Fruit fly (Drosophila melanogaster) whole organism, embryonic: Measurements from ENCODE around the gene CG8509.

Source experiments
- Blimp-1 ChIP-seq: fragments of 200-800 bp; sonication (Bioruptor generic); optimal IDR thresholded peaks from 3 replicates; lab custom pipeline; 2018; ENCODE audit warnings: missing biosample characterization, missing genetic modification characterization, mild to moderate bottlenecking, moderate library complexity, missing genetic modification reagents
- CG12391 ChIP-seq: fragments of 200-800 bp; sonication (Bioruptor generic); optimal IDR thresholded peaks from 3 replicates; lab custom pipeline; 2018; ENCODE audit warnings: missing biosample characterization, mild to moderate bottlenecking, missing genetic modification characterization, moderate library complexity
- CG12942 ChIP-seq: fragments of 200-800 bp; sonication (Bioruptor generic); optimal IDR thresholded peaks from 3 replicates; lab custom pipeline; 2016; ENCODE audit warnings: missing biosample characterization, missing genetic modification characterization
- CG13123 ChIP-seq: fragments of 200-800 bp; sonication (Bioruptor generic); optimal IDR thresholded peaks from 2 replicates; lab custom pipeline; 2016; ENCODE audit warnings: missing biosample characterization, missing genetic modification characterization
- CG14860 ChIP-seq: fragments of 200-800 bp; sonication (Bioruptor generic); IDR thresholded peaks from 3 replicates; pipeline ENCODE4 v1.3.6; 2022; ENCODE audit warnings: missing biosample characterization, missing genetic modification characterization; ENCODE audit not compliant: partially characterized antibody
- CG17568 ChIP-seq: fragments of 200-800 bp; sonication (Bioruptor generic); optimal IDR thresholded peaks from 2 replicates; lab custom pipeline; 2018; ENCODE audit warnings: missing biosample characterization, mild to moderate bottlenecking, missing genetic modification characterization, moderate library complexity
- CG17829 ChIP-seq: fragments of 200-800 bp; optimal IDR thresholded peaks from 2 replicates; lab custom pipeline; 2019; ENCODE audit warnings: missing biosample characterization, mild to moderate bottlenecking, missing genetic modification characterization, moderate library complexity
- CG18599 ChIP-seq: fragments of 200-800 bp; sonication (Bioruptor generic); optimal IDR thresholded peaks from 3 replicates; lab custom pipeline; 2017; ENCODE audit warnings: missing biosample characterization, missing genetic modification characterization, mild to moderate bottlenecking, moderate library complexity, missing genetic modification reagents
- CG2678 ChIP-seq: fragments of 200-800 bp; sonication (Bioruptor generic); optimal IDR thresholded peaks from 3 replicates; lab custom pipeline; 2019; ENCODE audit warnings: missing biosample characterization, mild to moderate bottlenecking, missing genetic modification characterization, moderate library complexity
- CG31441 ChIP-seq: fragments of 200-800 bp; sonication (Bioruptor generic); IDR thresholded peaks from 2 replicates; pipeline ENCODE4 v1.3.6; 2022; ENCODE audit warnings: missing biosample characterization, missing genetic modification characterization
- CG33213 ChIP-seq: fragments of 200-800 bp; sonication (Bioruptor generic); optimal IDR thresholded peaks from 3 replicates; lab custom pipeline; 2016; ENCODE audit warnings: missing biosample characterization, missing genetic modification characterization
- CG3838 ChIP-seq: fragments of 200-800 bp; sonication (Bioruptor generic); optimal IDR thresholded peaks from 3 replicates; lab custom pipeline; 2016; ENCODE audit warnings: missing biosample characterization, missing genetic modification characterization
- CG3995 ChIP-seq: fragments of 200-800 bp; sonication (Bioruptor generic); optimal IDR thresholded peaks from 3 replicates; lab custom pipeline; 2016; ENCODE audit warnings: missing biosample characterization, missing genetic modification characterization
- CG4282 ChIP-seq: fragments of 200-800 bp; sonication (Bioruptor generic); optimal IDR thresholded peaks from 2 replicates; lab custom pipeline; 2016; ENCODE audit warnings: missing biosample characterization, missing genetic modification characterization
- CG8281 ChIP-seq: fragments of 200-800 bp; sonication (Bioruptor generic); optimal IDR thresholded peaks from 2 replicates; lab custom pipeline; 2018; ENCODE audit warnings: missing biosample characterization, mild to moderate bottlenecking, missing genetic modification characterization, moderate library complexity
- CG9932 ChIP-seq: fragments of 200-800 bp; sonication (Bioruptor generic); IDR thresholded peaks from 2 replicates; pipeline ENCODE4 v1.3.6; 2022; ENCODE audit warnings: missing biosample characterization, missing genetic modification characterization
- CrebB ChIP-seq: fragments of 200-800 bp; sonication (Bioruptor generic); optimal IDR thresholded peaks from 3 replicates; lab custom pipeline; 2018; ENCODE audit warnings: missing biosample characterization, mild to moderate bottlenecking, missing genetic modification characterization
- Dfd ChIP-seq, 2 experiments: fragments of >200 bp; optimal IDR thresholded peaks; 2 replicates each; lab custom pipeline; 2017; ENCODE audit warnings: missing biosample characterization in 2 of 2, missing genetic modification characterization in 2 of 2
- Doc3 ChIP-seq: fragments of 200-800 bp; sonication (Bioruptor generic); IDR thresholded peaks from 3 replicates; pipeline ENCODE4 v1.3.6; 2022; ENCODE audit warnings: missing biosample characterization, missing genetic modification characterization; ENCODE audit not compliant: partially characterized antibody
- Fer1 ChIP-seq: fragments of 200-800 bp; sonication (Bioruptor generic); optimal IDR thresholded peaks from 2 replicates; lab custom pipeline; 2017; ENCODE audit warnings: missing biosample characterization, mild to moderate bottlenecking, missing genetic modification characterization
- GATAe ChIP-seq: fragments of 200-800 bp; sonication (Bioruptor generic); conservative IDR thresholded peaks from 2 replicates; pipeline ENCODE4 v1.3.6; 2022; ENCODE audit warnings: missing biosample characterization, missing genetic modification characterization
- H15 ChIP-seq: fragments of 200-800 bp; sonication (Bioruptor generic); IDR thresholded peaks from 3 replicates; pipeline ENCODE4 v1.3.6; 2022; ENCODE audit warnings: missing biosample characterization, missing genetic modification characterization
- Oli ChIP-seq: fragments of 200-800 bp; sonication (Bioruptor generic); optimal IDR thresholded peaks from 2 replicates; lab custom pipeline; 2018; ENCODE audit warnings: missing biosample characterization, mild to moderate bottlenecking, missing genetic modification characterization, moderate library complexity
- Opbp ChIP-seq: fragments of 200-800 bp; sonication (Bioruptor generic); IDR thresholded peaks from 3 replicates; pipeline ENCODE4 v1.3.6; 2022; ENCODE audit warnings: missing biosample characterization, missing genetic modification characterization; ENCODE audit not compliant: partially characterized antibody
- Optix ChIP-seq: fragments of 200-800 bp; sonication (Bioruptor generic); IDR thresholded peaks from 3 replicates; pipeline ENCODE4 v1.3.6; 2022; ENCODE audit warnings: missing biosample characterization, missing genetic modification characterization
- Rx ChIP-seq: fragments of 200-800 bp; sonication (Bioruptor generic); IDR thresholded peaks from 2 replicates; pipeline ENCODE4 v1.3.6; 2022; ENCODE audit warnings: missing biosample characterization, missing genetic modification characterization
- TFAM ChIP-seq: fragments of 200-800 bp; sonication (Bioruptor generic); optimal IDR thresholded peaks from 2 replicates; lab custom pipeline; 2017; ENCODE audit warnings: missing biosample characterization, missing genetic modification characterization, inconsistent platforms
- Tbp ChIP-seq: fragments of >200 bp; optimal IDR thresholded peaks from 2 replicates; lab custom pipeline; 2018; ENCODE audit warnings: missing biosample characterization, missing genetic modification characterization
- YL-1 ChIP-seq: fragments of 200-800 bp; sonication (Bioruptor generic); optimal IDR thresholded peaks from 3 replicates; lab custom pipeline; 2017; ENCODE audit warnings: missing biosample characterization, mild to moderate bottlenecking, missing genetic modification characterization
- bcd ChIP-seq: fragments of 200-800 bp; sonication (Bioruptor generic); optimal IDR thresholded peaks from 2 replicates; lab custom pipeline; 2017; ENCODE audit warnings: missing biosample characterization, mild to moderate bottlenecking, missing genetic modification characterization
- br ChIP-seq: fragments of >200 bp; optimal IDR thresholded peaks from 2 replicates; lab custom pipeline; 2017
- bsh ChIP-seq, 2 experiments: fragments of 200-800 bp; sonication (Bioruptor generic); optimal IDR thresholded peaks; 2 replicates each; lab custom pipeline; 2017 to 2018; ENCODE audit warnings: mild to moderate bottlenecking in 2 of 2, missing biosample characterization in 2 of 2, missing genetic modification characterization in 2 of 2, moderate library complexity in 1 of 2
- croc ChIP-seq: fragments of 200-800 bp; sonication (Bioruptor generic); conservative IDR thresholded peaks from 3 replicates; pipeline ENCODE4 v1.3.6; 2022; ENCODE audit warnings: missing biosample characterization, missing genetic modification characterization
- dm ChIP-seq: fragments of 200-800 bp; sonication (Bioruptor generic); optimal IDR thresholded peaks from 3 replicates; lab custom pipeline; 2016; ENCODE audit warnings: missing biosample characterization, missing genetic modification characterization
- dmrt11E ChIP-seq: fragments of 200-800 bp; sonication (Bioruptor generic); optimal IDR thresholded peaks from 3 replicates; lab custom pipeline; 2018; ENCODE audit warnings: missing biosample characterization, mild to moderate bottlenecking, missing genetic modification characterization, moderate library complexity
- dmrt99B ChIP-seq: fragments of 200-800 bp; sonication (Bioruptor generic); optimal IDR thresholded peaks from 2 replicates; lab custom pipeline; 2018; ENCODE audit warnings: missing biosample characterization, mild to moderate bottlenecking, missing genetic modification characterization, moderate library complexity
- ems ChIP-seq: fragments of 200-800 bp; sonication (Bioruptor generic); optimal IDR thresholded peaks from 3 replicates; lab custom pipeline; 2016; ENCODE audit warnings: missing biosample characterization, missing genetic modification characterization
- ewg ChIP-seq: fragments of 200-800 bp; sonication (Bioruptor generic); optimal IDR thresholded peaks from 3 replicates; lab custom pipeline; 2017; ENCODE audit warnings: mild to moderate bottlenecking, missing biosample characterization, missing genetic modification reagents, missing genetic modification characterization
- h ChIP-seq: fragments of >200 bp; optimal IDR thresholded peaks from 2 replicates; lab custom pipeline; 2017
- hbn ChIP-seq: fragments of 200-800 bp; sonication (Bioruptor generic); IDR thresholded peaks from 2 replicates; pipeline ENCODE4 v1.3.6; 2022; ENCODE audit warnings: missing biosample characterization, missing genetic modification characterization; ENCODE audit not compliant: partially characterized antibody
- kni ChIP-seq: fragments of 200-800 bp; sonication (Bioruptor generic); optimal IDR thresholded peaks from 3 replicates; lab custom pipeline; 2017; ENCODE audit warnings: mild to moderate bottlenecking, missing biosample characterization, missing genetic modification reagents, missing genetic modification characterization
- nerfin-2 ChIP-seq: fragments of 200-800 bp; sonication (Bioruptor generic); IDR thresholded peaks from 2 replicates; pipeline ENCODE4 v1.3.6; 2022; ENCODE audit warnings: missing biosample characterization, missing genetic modification characterization; ENCODE audit not compliant: partially characterized antibody
- pzg ChIP-seq: fragments of 200-800 bp; sonication (Bioruptor generic); optimal IDR thresholded peaks from 3 replicates; lab custom pipeline; 2018; ENCODE audit warnings: missing biosample characterization, mild to moderate bottlenecking, missing genetic modification characterization, moderate library complexity
- run ChIP-seq: fragments of 200-800 bp; sonication (Bioruptor generic); optimal IDR thresholded peaks from 3 replicates; lab custom pipeline; 2018; ENCODE audit warnings: missing biosample characterization, mild to moderate bottlenecking, missing genetic modification characterization
- sens ChIP-seq: fragments of 200-800 bp; sonication (Bioruptor generic); peaks from one replicate; lab custom pipeline; 2016; ENCODE audit warnings: missing biosample characterization, missing genetic modification characterization
- sens-2 ChIP-seq: fragments of 200-800 bp; sonication (Bioruptor generic); IDR thresholded peaks from 2 replicates; pipeline ENCODE4 v1.3.6; 2022; ENCODE audit warnings: missing biosample characterization, missing genetic modification characterization
- sisA ChIP-seq: fragments of 200-800 bp; sonication (Bioruptor generic); IDR thresholded peaks from 2 replicates; pipeline ENCODE4 v1.3.6; 2022; ENCODE audit warnings: missing biosample characterization, missing genetic modification characterization
- tll ChIP-seq, 2 experiments: fragments of 200-800 bp in 1 of 2; fragments of >200 bp in 1 of 2; sonication (Bioruptor generic) in 1 of 2; optimal IDR thresholded peaks; 2 replicates each; lab custom pipeline; 2017 to 2019; ENCODE audit warnings: missing biosample characterization in 2 of 2, missing genetic modification characterization in 2 of 2, mild to moderate bottlenecking in 1 of 2, moderate library complexity in 1 of 2
- unc-4 ChIP-seq: fragments of 200-800 bp; sonication (Bioruptor generic); IDR thresholded peaks from 2 replicates; pipeline ENCODE4 v1.3.6; 2022; ENCODE audit warnings: missing biosample characterization, missing genetic modification characterization; ENCODE audit not compliant: partially characterized antibody
- zen ChIP-seq: fragments of 200-800 bp; sonication (Bioruptor generic); optimal IDR thresholded peaks from 3 replicates; lab custom pipeline; 2018; ENCODE audit warnings: missing biosample characterization, mild to moderate bottlenecking, missing genetic modification characterization, moderate library complexity
- zf30C ChIP-seq: fragments of 200-800 bp; sonication (Bioruptor generic); optimal IDR thresholded peaks from 3 replicates; lab custom pipeline; 2018; ENCODE audit warnings: missing biosample characterization, mild to moderate bottlenecking, missing genetic modification characterization

Gene CG8509

DNA sequence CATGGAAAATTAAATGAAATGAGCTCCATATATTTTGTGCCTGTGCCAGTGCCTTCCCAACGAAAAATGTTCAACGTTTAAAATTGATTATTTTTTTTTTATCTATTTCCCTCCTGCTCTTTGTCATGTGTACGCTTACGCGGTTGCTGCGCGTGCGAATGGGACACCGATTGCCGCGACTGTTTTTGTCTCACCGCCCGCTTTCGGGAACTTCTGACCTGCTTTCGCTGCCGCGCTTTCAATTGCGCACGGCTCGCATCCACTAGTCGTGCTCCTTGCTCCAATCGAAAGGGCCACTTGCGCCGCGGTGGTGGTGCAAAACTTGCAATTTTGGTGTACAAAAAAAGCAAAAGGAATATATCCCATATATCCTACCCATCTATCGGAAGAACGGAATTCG is 51.1 kb downstream of the CG8509 start (continued):
- TF ChIP-seq ems (peak; percentile 11), sisA (GFP tag; lab: Robert Waterston, UW) (no peak), dmrt99B (tag; lab: Kevin White, UChicago) (no peak), Blimp-1 (no peak), CG3838 (no peak), CG18599 (GFP tag; lab: Kevin White, UChicago) (no peak), run (no peak), dmrt11E (tag; lab: Kevin White, UChicago) (no peak), hbn (0 out of 2 replicates have a peak, but pooled peaks have one; percentile 21), CG17829 (tag; lab: Kevin White, UChicago) (no peak), YL-1 (GFP tag; lab: Kevin White, UChicago) (peak; percentile 95), tll (GFP tag; optimal IDR thresholded peaks at IDR 0.05; lab: Kevin White, UChicago) (no peak), CG33213 (GFP tag; lab: Kevin White, UChicago) (no peak), Optix (no peak), CrebB (peak; percentile 7), h (no peak), Fer1 (GFP tag; lab: Kevin White, UChicago) (peak; percentile 31), CG8281 (no peak), br (no peak), CG17568 (no peak), bsh (GFP tag; optimal IDR thresholded peaks at IDR 0.05; lab: Kevin White, UChicago) (peak; percentile 2 to 28), GATAe (GFP tag; lab: Robert Waterston, UW) (peak; percentile 59), kni (no peak), CG12942 (no peak), Tbp (GFP tag; lab: Kevin White, UChicago) (no peak), ewg (GFP tag; lab: Kevin White, UChicago) (peak; percentile 66), CG13123 (GFP tag; lab: Kevin White, UChicago) (no peak), nerfin-2 (GFP tag; lab: Robert Waterston, UW) (peak; percentile 41; the same call in 1 of the 2 replicates), zen (no peak), Oli (tag; lab: Kevin White, UChicago) (no peak), TFAM (GFP tag; lab: Kevin White, UChicago) (no peak), Doc3 (GFP tag; lab: Robert Waterston, UW) (no peak), CG4282 (peak; percentile 33), H15 (GFP tag; lab: Robert Waterston, UW) (no peak), sens (GFP tag; lab: Kevin White, UChicago) (peak; percentile 77), croc (no peak), sens-2 (GFP tag; lab: Robert Waterston, UW) (no peak), CG14860 (GFP tag; lab: Robert Waterston, UW) (no peak), CG2678 (tag; lab: Kevin White, UChicago) (peak; percentile 11), pzg (peak; percentile 37), Rx (GFP tag; lab: Robert Waterston, UW) (no peak), unc-4 (GFP tag; lab: Robert Waterston, UW) (no peak), dm (GFP tag; lab: Kevin White, UChicago) (peak; percentile 29), CG31441 (GFP tag; lab: Robert Waterston, UW) (no peak), Dfd (GFP tag; optimal IDR thresholded peaks at IDR 0.05; lab: Kevin White, UChicago) (no peak), CG3995 (GFP tag; lab: Kevin White, UChicago) (no peak), bcd (GFP tag; lab: Kevin White, UChicago) (peak; percentile 1), CG9932 (GFP tag; lab: Robert Waterston, UW) (0 out of 2 replicates have a peak, but pooled peaks have one; percentile 18), CG12391 (tag; lab: Kevin White, UChicago) (no peak), zf30C (GFP tag; lab: Kevin White, UChicago) (no peak), Opbp (GFP tag; lab: Robert Waterston, UW) (peak; percentile 44; the same call in 1 of the 3 replicates)
